Worm (Caenorhabditis elegans): ENCODE results near the gene apc-17.

ce11 chrII:11154957-11155356, 47.0 kb downstream of the apc-17 start:
- TF ChIP-seq nhr-237 (tag; optimal IDR thresholded peaks at IDR 0.05) (no peak), nhr-67 (tag; optimal IDR thresholded peaks at IDR 0.05) (no peak), sea-2 (GFP tag; optimal IDR thresholded peaks at IDR 0.05) (no peak), pqm-1 (tag; optimal IDR thresholded peaks at IDR 0.05) (no peak), eor-1 (tag; optimal IDR thresholded peaks at IDR 0.05) (no peak), ZK546.5 (tag; optimal IDR thresholded peaks at IDR 0.05) (no peak)

Measured in whole organism, L3 larva.